Fruit fly (Drosophila melanogaster): ENCODE results near the gene RpS5a.

The RpS5a gene

dm6 chrX:17181264-17182198 lies 33.5 kb upstream of the RpS5a start (continued):
- TF ChIP-seq jumu (GFP tag; optimal IDR thresholded peaks at IDR 0.05) (no peak), CG11695 (GFP tag; IDR thresholded peaks at IDR 0.05) (peak; percentile 51; the same call in 1 of the 3 replicates), Dp (GFP tag; optimal IDR thresholded peaks at IDR 0.05) (no peak), CG1024 (GFP tag; IDR thresholded peaks at IDR 0.05) (peak; percentile 43; the same call in 1 of the 2 replicates), CG14667 (GFP tag; IDR thresholded peaks at IDR 0.05) (no peak), lab (GFP tag; optimal IDR thresholded peaks at IDR 0.05) (peak; percentile 55), unpg (GFP tag; optimal IDR thresholded peaks at IDR 0.05) (peak; percentile 19), CG11093 (GFP tag; IDR thresholded peaks at IDR 0.05) (no peak), CG12659 (GFP tag; optimal IDR thresholded peaks at IDR 0.05) (peak; percentile 0), ttk (GFP tag; IDR thresholded peaks at IDR 0.05) (0 out of 2 replicates have a peak, but pooled peaks have one; percentile 28), HLH3B (GFP tag; IDR thresholded peaks at IDR 0.05) (peak; percentile 40; the same call in 1 of the 2 replicates), CG2712 (tag; optimal IDR thresholded peaks at IDR 0.05) (peak; percentile 57), tll (GFP tag; optimal IDR thresholded peaks at IDR 0.05) (no peak), lilli (GFP tag; optimal IDR thresholded peaks at IDR 0.05) (no peak), CG43689 (GFP tag; IDR thresholded peaks at IDR 0.05) (no peak), CG10209 (GFP tag; optimal IDR thresholded peaks at IDR 0.05) (peak; percentile 8), Xrp1 (GFP tag; IDR thresholded peaks at IDR 0.05) (peak; percentile 45; the same call in 1 of the 2 replicates), Ada2b (GFP tag; IDR thresholded peaks at IDR 0.05) (0 out of 2 replicates have a peak, but pooled peaks have one; percentile 28), az2 (GFP tag; optimal IDR thresholded peaks at IDR 0.05) (peak; percentile 5), Ssrp (tag; optimal IDR thresholded peaks at IDR 0.05) (peak; percentile 39), CG10366 (GFP tag; IDR thresholded peaks at IDR 0.05) (0 out of 2 replicates have a peak, but pooled peaks have one; percentile 7), CG1233 (GFP tag; optimal IDR thresholded peaks at IDR 0.05) (peak; percentile 6), CG15269 (tag; optimal IDR thresholded peaks at IDR 0.05) (peak; percentile 16), pfk (GFP tag; optimal IDR thresholded peaks at IDR 0.05) (no peak), gfzf (GFP tag; optimal IDR thresholded peaks at IDR 0.05) (no peak), Hr78 (GFP tag; optimal IDR thresholded peaks at IDR 0.05) (peak in 1 of 2 experiments; percentile 52), cad (GFP tag; optimal IDR thresholded peaks at IDR 0.05) (no peak), Hr51 (GFP tag; optimal IDR thresholded peaks at IDR 0.05) (peak in 1 of 2 experiments; percentile 43), CG3281 (GFP tag; optimal IDR thresholded peaks at IDR 0.05) (peak; percentile 12), CG15601 (tag; optimal IDR thresholded peaks at IDR 0.05) (peak; percentile 4), crol (GFP tag; IDR thresholded peaks at IDR 0.05) (peak; percentile 51; the same call in 1 of the 2 replicates), CG10267 (tag; optimal IDR thresholded peaks at IDR 0.05) (peak; percentile 3), sc (optimal IDR thresholded peaks at IDR 0.05) (no peak), sc (GFP tag; optimal IDR thresholded peaks at IDR 0.05) (no peak), zfh1 (GFP tag; IDR thresholded peaks at IDR 0.05) (0 out of 3 replicates have a peak, but pooled peaks have one; percentile 15), PHDP (tag; optimal IDR thresholded peaks at IDR 0.05) (peak; percentile 34), usp (GFP tag; optimal IDR thresholded peaks at IDR 0.05) (no peak), dmrt99B (tag; optimal IDR thresholded peaks at IDR 0.05) (peak; percentile 47), hkb (optimal IDR thresholded peaks at IDR 0.05) (no peak), hkb (GFP tag; IDR thresholded peaks at IDR 0.05) (peak; percentile 52; the same call in 1 of the 2 replicates), Mes4 (GFP tag; optimal IDR thresholded peaks at IDR 0.05) (no peak), lmd (GFP tag; IDR thresholded peaks at IDR 0.05) (peak; percentile 24; the same call in 1 of the 2 replicates), CG3726 (GFP tag; IDR thresholded peaks at IDR 0.05) (0 out of 3 replicates have a peak, but pooled peaks have one; percentile 28), ranshi (GFP tag; IDR thresholded peaks at IDR 0.05) (peak; percentile 31; the same call in 1 of the 2 replicates), gcm (GFP tag; optimal IDR thresholded peaks at IDR 0.05) (peak; percentile 43), vvl (GFP tag; IDR thresholded peaks at IDR 0.05) (peak; percentile 63), caup (GFP tag; optimal IDR thresholded peaks at IDR 0.05; ENCODE audit: severe bottlenecking) (peak; percentile 1)

All from whole organism, embryonic.